Worm (Caenorhabditis elegans) whole organism, L2 larva: ENCODE results near the gene cyp-34A7.

Experiments used
- aly-2 ChIP-seq: fragments of 150-350 bp; optimal IDR thresholded peaks from 2 replicates; lab custom pipeline; 2014; ENCODE audit warnings: missing biosample characterization, missing genetic modification characterization
- fos-1 ChIP-seq: fragments of 150-350 bp; optimal IDR thresholded peaks from 2 replicates; lab custom pipeline; 2014; ENCODE audit warnings: missing biosample characterization, missing genetic modification characterization
- lin-39 ChIP-seq: fragments of 150-350 bp; optimal IDR thresholded peaks from 2 replicates; lab custom pipeline; 2014; ENCODE audit warnings: missing biosample characterization, missing genetic modification reagents, missing genetic modification characterization
- skn-1 ChIP-seq: sonication (generic microtip); optimal IDR thresholded peaks from 2 replicates; lab custom pipeline; 2017; ENCODE audit warnings: missing biosample characterization, missing genetic modification characterization

DNA sequence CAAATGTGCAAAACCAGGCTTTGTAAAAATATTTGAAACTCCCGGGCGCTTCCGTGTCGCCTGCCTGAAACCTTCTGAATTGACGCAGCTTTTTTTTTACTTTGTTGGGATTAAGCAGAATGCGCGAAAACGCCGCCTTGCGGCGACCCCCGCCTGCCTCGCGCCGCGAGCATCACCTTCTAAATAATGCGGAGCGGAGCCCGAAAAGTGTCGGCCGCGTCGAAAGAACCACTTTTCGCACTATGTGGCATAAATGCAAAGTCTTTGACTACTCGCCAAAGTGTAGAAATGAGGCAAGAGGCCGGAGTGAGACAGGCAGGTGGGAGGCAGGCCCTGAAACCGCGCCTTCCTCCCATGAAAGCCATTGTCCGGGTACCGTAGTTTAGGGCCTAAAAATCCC, 50.5 kb downstream of the cyp-34A7 start:
- TF ChIP-seq lin-39 (tag; lab: Kevin White, UChicago) (no peak), skn-1 (no peak), fos-1 (no peak), aly-2 (tag; lab: Kevin White, UChicago) (no peak)
